Worm (Caenorhabditis elegans) whole organism, L4/young adult: ENCODE results near the gene ptr-5.

Source experiments
- dao-5 ChIP-seq: sonication (generic microtip); optimal IDR thresholded peaks from 2 replicates; lab custom pipeline; 2016; ENCODE audit warnings: missing genotype, missing genetic modification characterization, moderate library complexity, missing compliant biosample characterization
- him-1 ChIP-seq: sonication (generic microtip); optimal IDR thresholded peaks from 2 replicates; lab custom pipeline; 2016; ENCODE audit warnings: missing genotype, missing genetic modification reagents, missing genetic modification characterization, missing compliant biosample characterization

DNA sequence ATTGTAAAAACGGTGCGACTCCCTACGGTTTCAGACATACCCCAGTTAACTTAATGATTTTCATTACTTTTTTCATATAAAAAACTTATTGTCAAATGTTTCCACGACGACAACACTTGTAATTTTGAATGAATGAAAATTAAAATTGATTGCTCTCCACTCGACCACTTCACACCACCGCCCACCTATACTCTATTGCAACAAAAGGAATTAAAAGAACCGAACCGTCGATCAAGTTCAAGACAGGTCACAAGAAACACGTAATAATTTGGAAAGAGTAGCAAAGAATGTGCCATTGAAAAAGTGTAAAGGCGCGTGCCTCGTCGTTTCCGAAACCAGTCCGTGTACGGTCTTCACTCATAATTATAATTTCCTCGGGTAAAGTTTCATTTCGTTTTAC, 44.1 kb downstream of the ptr-5 start, which contains the start of gene F10D7.11:
- no peak for TF ChIP-seq him-1
- no peak for TF ChIP-seq dao-5
